Worm (Caenorhabditis elegans): ENCODE results near the gene inx-10.

The inx-10 gene

DNA sequence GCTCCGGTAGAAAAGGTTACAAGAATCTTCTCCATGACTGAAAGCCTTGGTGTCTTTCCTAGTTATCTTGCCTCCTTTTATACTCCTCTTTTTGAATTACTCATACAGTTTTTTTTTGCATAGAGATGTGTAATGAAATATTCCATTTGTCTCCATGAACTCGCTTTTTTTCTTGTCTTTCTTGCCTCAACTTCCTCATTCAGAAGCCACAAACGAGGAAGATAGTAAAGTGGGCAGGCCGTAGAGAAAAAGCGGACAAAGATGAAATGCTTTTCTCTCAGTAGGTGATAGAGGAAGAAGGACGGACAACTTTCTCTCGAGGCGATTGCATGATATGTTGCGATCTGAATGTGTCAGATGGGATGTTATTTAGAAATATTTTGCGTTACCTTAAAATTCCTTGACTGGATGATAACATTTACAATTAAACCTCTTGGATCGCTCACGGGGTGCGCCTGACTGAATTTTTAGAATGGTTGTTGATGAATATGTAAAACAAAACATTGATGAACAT, 44.3 kb downstream of the inx-10 start, which contains the start of gene col-145:
col-145 (minus strand) TSS at position 51 of the 514 bp plus-strand sequence.
- TF ChIP-seq hnd-1 (tag; optimal IDR thresholded peaks at IDR 0.05) (no peak), aly-1 (tag; optimal IDR thresholded peaks at IDR 0.05) (no peak), hmbx-1 (tag; optimal IDR thresholded peaks at IDR 0.05) (no peak), ets-7 (tag; optimal IDR thresholded peaks at IDR 0.05) (no peak), flt-1 (GFP tag; IDR thresholded peaks at IDR 0.05) (no peak), sea-1 (GFP tag; conservative IDR thresholded peaks at IDR 0.05) (no peak), scrt-1 (GFP tag; IDR thresholded peaks at IDR 0.05) (no peak), F13C5.2 (tag; optimal IDR thresholded peaks at IDR 0.05) (no peak), pes-1 (GFP tag; IDR thresholded peaks at IDR 0.05) (no peak), ama-1 (optimal IDR thresholded peaks at IDR 0.05) (no peak), B0310.2 (tag; optimal IDR thresholded peaks at IDR 0.05) (no peak), hmg-4 (GFP tag; optimal IDR thresholded peaks at IDR 0.05) (no peak), ceh-13 (GFP tag; optimal IDR thresholded peaks at IDR 0.05) (no peak), tbx-11 (GFP tag; IDR thresholded peaks at IDR 0.05) (no peak), tbx-37 (GFP tag; conservative IDR thresholded peaks at IDR 0.05) (no peak), ceh-36 (tag; optimal IDR thresholded peaks at IDR 0.05) (no peak), tra-4 (tag; optimal IDR thresholded peaks at IDR 0.05) (no peak)

DNA sequence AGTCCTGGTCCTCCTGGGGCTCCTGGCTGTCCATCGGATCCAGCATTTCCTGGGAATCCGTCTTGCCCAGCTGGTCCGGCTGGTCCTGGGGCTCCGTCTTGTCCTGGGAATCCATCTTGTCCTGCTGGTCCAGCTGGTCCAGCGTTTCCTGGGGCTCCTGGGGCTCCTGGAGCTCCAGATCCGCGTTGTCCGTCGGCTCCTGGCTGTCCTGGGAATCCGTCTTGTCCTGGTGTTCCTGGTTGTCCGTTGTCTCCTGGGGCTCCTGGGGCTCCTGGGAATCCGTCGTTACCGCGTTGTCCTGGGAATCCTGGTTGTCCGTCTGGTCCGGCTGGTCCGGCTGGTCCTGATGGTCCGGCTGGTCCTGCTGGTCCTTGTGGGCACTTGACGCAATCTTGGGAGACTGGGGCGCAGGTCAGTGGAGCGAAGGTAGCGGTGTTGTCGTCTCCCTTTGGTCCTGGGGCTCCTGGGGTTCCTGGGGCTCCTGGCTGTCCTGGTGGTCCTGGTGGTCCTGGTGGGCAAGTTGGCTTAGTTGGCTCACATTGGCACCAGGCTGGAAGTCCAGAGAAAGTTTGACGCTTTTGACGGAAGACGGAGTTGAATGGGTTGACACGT, 45.1 kb downstream of the inx-10 start:
- TF ChIP-seq pes-1 (GFP tag; IDR thresholded peaks at IDR 0.05) = no peak
- no peak for TF ChIP-seq ets-7 (tag; optimal IDR thresholded peaks at IDR 0.05)
- no peak for TF ChIP-seq B0310.2 (tag; optimal IDR thresholded peaks at IDR 0.05)
- no peak for TF ChIP-seq ceh-13 (GFP tag; optimal IDR thresholded peaks at IDR 0.05)
- TF ChIP-seq sea-1 (GFP tag; conservative IDR thresholded peaks at IDR 0.05) = no peak
- TF ChIP-seq F13C5.2 (tag; optimal IDR thresholded peaks at IDR 0.05) = no peak
- no peak for TF ChIP-seq tra-4 (tag; optimal IDR thresholded peaks at IDR 0.05)
- TF ChIP-seq scrt-1 (GFP tag; IDR thresholded peaks at IDR 0.05) = no peak
- no peak for TF ChIP-seq tbx-11 (GFP tag; IDR thresholded peaks at IDR 0.05)
- no peak for TF ChIP-seq ama-1 (optimal IDR thresholded peaks at IDR 0.05)
- no peak for TF ChIP-seq ceh-36 (tag; optimal IDR thresholded peaks at IDR 0.05)
- TF ChIP-seq hmg-4 (GFP tag; optimal IDR thresholded peaks at IDR 0.05) = no peak
- TF ChIP-seq aly-1 (tag; optimal IDR thresholded peaks at IDR 0.05) = no peak

DNA sequence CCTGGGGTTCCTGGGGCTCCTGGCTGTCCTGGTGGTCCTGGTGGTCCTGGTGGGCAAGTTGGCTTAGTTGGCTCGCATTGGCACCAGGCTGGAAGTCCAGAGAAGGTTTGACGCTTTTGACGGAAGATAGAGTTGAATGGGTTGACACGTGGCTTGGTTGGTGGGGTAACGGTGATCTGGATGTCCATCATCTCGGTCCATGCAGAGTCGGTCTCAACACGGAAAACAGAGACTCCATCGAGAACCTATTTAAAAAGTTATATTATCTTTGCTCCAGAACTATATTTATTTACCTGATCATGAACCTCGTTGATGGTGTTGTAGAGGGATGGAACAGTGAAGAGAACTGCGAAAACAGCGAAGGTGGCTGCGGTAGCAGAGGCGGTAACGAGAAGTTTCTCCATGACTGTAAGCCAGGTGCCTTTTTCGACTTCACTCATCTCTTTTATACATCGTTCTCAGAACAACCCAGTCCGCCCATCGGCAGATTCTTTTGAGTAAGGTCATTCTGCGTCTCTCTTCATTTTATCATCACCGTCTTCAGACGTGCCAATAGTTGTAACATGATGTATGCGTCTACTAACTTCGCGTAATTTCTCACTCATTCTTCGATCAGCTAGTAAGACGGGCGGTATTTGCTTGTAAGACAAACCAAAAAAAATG, 46.9 kb downstream of the inx-10 start, which contains the start of gene col-144:
col-144 (minus strand) TSS at position 419 of the 663 bp plus-strand sequence.
- no peak for TF ChIP-seq hmg-4 (GFP tag; optimal IDR thresholded peaks at IDR 0.05)

DNA sequence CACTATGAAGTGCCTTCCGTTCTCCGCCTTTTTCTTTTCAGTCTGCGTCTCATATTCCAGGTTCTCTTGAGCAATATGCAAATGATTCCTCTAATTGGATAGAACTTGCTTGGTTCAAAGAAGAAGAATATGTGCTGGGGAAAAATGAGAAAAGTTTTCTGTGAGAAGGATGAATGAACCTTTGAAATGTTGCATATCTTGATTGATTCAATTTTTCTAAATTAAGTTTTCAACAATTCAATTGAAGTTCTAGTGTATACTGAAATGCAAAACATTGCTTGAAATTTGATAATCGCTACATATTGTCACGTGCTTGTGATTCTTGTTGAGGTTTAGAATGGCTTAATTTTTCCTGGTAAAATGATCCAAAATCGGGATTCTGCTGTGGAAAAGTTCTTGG, 49.7 kb downstream of the inx-10 start:
- TF ChIP-seq sea-1 (GFP tag; conservative IDR thresholded peaks at IDR 0.05) (no peak), flt-1 (GFP tag; IDR thresholded peaks at IDR 0.05) (no peak), ama-1 (optimal IDR thresholded peaks at IDR 0.05) (no peak), hmbx-1 (tag; optimal IDR thresholded peaks at IDR 0.05) (no peak), tra-4 (tag; optimal IDR thresholded peaks at IDR 0.05) (no peak), ceh-13 (GFP tag; optimal IDR thresholded peaks at IDR 0.05) (no peak), ceh-36 (tag; optimal IDR thresholded peaks at IDR 0.05) (no peak), tbx-11 (GFP tag; IDR thresholded peaks at IDR 0.05) (no peak), hmg-4 (GFP tag; optimal IDR thresholded peaks at IDR 0.05) (no peak), F13C5.2 (tag; optimal IDR thresholded peaks at IDR 0.05) (no peak), pes-1 (GFP tag; IDR thresholded peaks at IDR 0.05) (no peak), tbx-37 (GFP tag; conservative IDR thresholded peaks at IDR 0.05) (no peak), ets-7 (tag; optimal IDR thresholded peaks at IDR 0.05) (no peak), hnd-1 (tag; optimal IDR thresholded peaks at IDR 0.05) (no peak), B0310.2 (tag; optimal IDR thresholded peaks at IDR 0.05) (no peak), scrt-1 (GFP tag; IDR thresholded peaks at IDR 0.05) (no peak), aly-1 (tag; optimal IDR thresholded peaks at IDR 0.05) (no peak)

DNA sequence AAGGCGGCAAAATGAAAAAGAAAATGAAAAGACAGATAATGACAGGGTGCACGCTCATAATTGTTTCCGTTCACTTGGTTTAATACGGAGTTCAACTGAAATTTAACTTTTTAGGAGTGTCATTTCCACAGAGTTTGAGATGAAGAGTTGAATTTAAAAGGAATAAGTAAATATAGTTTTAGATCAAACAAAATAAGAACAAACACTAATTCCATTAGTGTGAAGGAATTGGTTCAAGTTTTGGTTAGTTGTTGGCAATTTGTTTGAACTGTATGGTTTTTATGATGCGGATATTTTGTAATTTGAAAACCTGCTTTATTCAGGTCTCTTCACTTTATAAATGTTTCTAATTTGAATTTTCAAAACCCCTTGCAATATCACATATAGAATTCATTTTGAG, 50.6 kb downstream of the inx-10 start, which contains the start of gene B0222.15:
B0222.15 (minus strand) TSS at position 101 of the 400 bp plus-strand sequence.
- TF ChIP-seq scrt-1 (GFP tag; IDR thresholded peaks at IDR 0.05) = no peak
- no peak for TF ChIP-seq pes-1 (GFP tag; IDR thresholded peaks at IDR 0.05)

DNA sequence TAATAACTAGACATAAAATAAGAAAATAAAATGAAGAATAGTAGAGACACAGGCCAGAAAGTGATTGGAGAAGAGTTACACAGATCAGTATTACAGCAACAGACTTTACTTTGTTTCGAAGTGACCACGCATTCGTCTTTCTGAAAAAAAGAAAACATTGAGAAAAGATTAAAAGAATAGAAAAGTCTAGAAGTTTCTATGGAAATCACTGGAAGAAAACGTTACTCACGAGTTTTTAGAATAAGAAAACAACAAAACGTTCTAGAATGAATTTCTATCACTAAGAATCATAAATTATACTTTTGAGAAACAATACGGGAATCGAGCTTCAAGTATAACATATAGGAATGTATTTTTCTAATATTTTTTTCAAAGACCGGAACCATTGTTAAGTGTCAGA, 51.7 kb downstream of the inx-10 start:
- TF ChIP-seq B0310.2 (tag; optimal IDR thresholded peaks at IDR 0.05) (no peak), flt-1 (GFP tag; IDR thresholded peaks at IDR 0.05) (no peak), sea-1 (GFP tag; conservative IDR thresholded peaks at IDR 0.05) (no peak), tra-4 (tag; optimal IDR thresholded peaks at IDR 0.05) (no peak), ama-1 (optimal IDR thresholded peaks at IDR 0.05) (no peak), hmbx-1 (tag; optimal IDR thresholded peaks at IDR 0.05) (no peak)

DNA sequence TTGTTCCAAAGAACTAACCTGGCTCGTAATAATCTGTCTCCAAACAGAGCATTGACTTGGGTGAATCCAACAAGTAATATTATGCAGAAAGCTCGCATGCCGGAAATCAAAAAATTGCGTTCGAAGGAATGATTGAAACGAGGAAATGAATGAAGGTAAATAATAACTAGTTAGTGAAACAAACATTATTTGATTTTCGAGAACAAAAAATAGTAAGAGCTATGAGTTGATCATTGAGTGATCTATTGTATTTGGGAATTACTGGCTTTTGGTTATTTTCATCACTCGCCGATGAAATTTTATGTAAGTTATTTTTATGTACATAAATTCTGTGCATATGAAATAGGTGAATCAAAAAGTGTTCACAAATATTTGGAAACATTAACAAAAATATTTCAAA, 52.5 kb downstream of the inx-10 start, which contains the start of gene B0222.5:
B0222.5 (minus strand) TSS at position 101 of the 400 bp plus-strand sequence.
- no peak for TF ChIP-seq hmbx-1 (tag; optimal IDR thresholded peaks at IDR 0.05)
- no peak for TF ChIP-seq tbx-11 (GFP tag; IDR thresholded peaks at IDR 0.05)
- no peak for TF ChIP-seq tra-4 (tag; optimal IDR thresholded peaks at IDR 0.05)
- TF ChIP-seq pes-1 (GFP tag; IDR thresholded peaks at IDR 0.05) = no peak
- no peak for TF ChIP-seq ama-1 (optimal IDR thresholded peaks at IDR 0.05)
- TF ChIP-seq sea-1 (GFP tag; conservative IDR thresholded peaks at IDR 0.05) = no peak
- no peak for TF ChIP-seq ets-7 (tag; optimal IDR thresholded peaks at IDR 0.05)
- no peak for TF ChIP-seq scrt-1 (GFP tag; IDR thresholded peaks at IDR 0.05)
- TF ChIP-seq aly-1 (tag; optimal IDR thresholded peaks at IDR 0.05) = no peak
- TF ChIP-seq ceh-36 (tag; optimal IDR thresholded peaks at IDR 0.05) = no peak
- no peak for TF ChIP-seq B0310.2 (tag; optimal IDR thresholded peaks at IDR 0.05)
- TF ChIP-seq tbx-37 (GFP tag; conservative IDR thresholded peaks at IDR 0.05) = no peak
- TF ChIP-seq hmg-4 (GFP tag; optimal IDR thresholded peaks at IDR 0.05) = no peak
- TF ChIP-seq ceh-13 (GFP tag; optimal IDR thresholded peaks at IDR 0.05) = no peak
- TF ChIP-seq F13C5.2 (tag; optimal IDR thresholded peaks at IDR 0.05) = no peak
- no peak for TF ChIP-seq flt-1 (GFP tag; IDR thresholded peaks at IDR 0.05)
- TF ChIP-seq hnd-1 (tag; optimal IDR thresholded peaks at IDR 0.05) = no peak
